Fruit fly (Drosophila melanogaster) whole organism, pupa: ENCODE measurements around the gene Fancl.

Source experiments
- CG10348 ChIP-seq: fragments of 200-800 bp; sonication (Bioruptor generic); IDR thresholded peaks from 2 replicates; pipeline ENCODE4 v1.3.6; 2022; ENCODE audit warnings: missing biosample characterization, missing genetic modification characterization
- CG14655 ChIP-seq: fragments of 200-800 bp; sonication (Bioruptor generic); optimal IDR thresholded peaks from 3 replicates; lab custom pipeline; 2017; ENCODE audit warnings: mild to moderate bottlenecking, missing biosample characterization, missing genetic modification reagents, missing genetic modification characterization
- CG17806 ChIP-seq: fragments of 200-800 bp; sonication (Bioruptor generic); optimal IDR thresholded peaks from 2 replicates; lab custom pipeline; 2018; ENCODE audit warnings: missing biosample characterization, mild to moderate bottlenecking, missing genetic modification characterization, moderate library complexity
- CG4496 ChIP-seq: fragments of 200-800 bp; sonication (Bioruptor generic); IDR thresholded peaks from 3 replicates; pipeline ENCODE4 v1.3.6; 2022; ENCODE audit warnings: missing biosample characterization, missing genetic modification characterization
- D1 ChIP-seq: fragments of 200-800 bp; sonication (Bioruptor generic); optimal IDR thresholded peaks from 2 replicates; lab custom pipeline; 2018; ENCODE audit warnings: missing biosample characterization, mild to moderate bottlenecking, missing genetic modification characterization, moderate library complexity
- EcR ChIP-seq: fragments of 200-800 bp; sonication (Bioruptor generic); optimal IDR thresholded peaks from 3 replicates; lab custom pipeline; 2019; ENCODE audit warnings: missing biosample characterization, missing genetic modification characterization, mild to moderate bottlenecking, moderate library complexity, missing genetic modification reagents
- Ets98B ChIP-seq: fragments of 200-800 bp; sonication (Bioruptor generic); IDR thresholded peaks from 2 replicates; pipeline ENCODE4 v1.3.6; 2022; ENCODE audit warnings: missing biosample characterization, missing genetic modification characterization
- Pif1A ChIP-seq: fragments of 200-800 bp; sonication (Bioruptor generic); optimal IDR thresholded peaks from 3 replicates; lab custom pipeline; 2016; ENCODE audit warnings: missing biosample characterization, missing genetic modification characterization
- Pif1B ChIP-seq: fragments of 200-800 bp; sonication (Bioruptor generic); optimal IDR thresholded peaks from 3 replicates; lab custom pipeline; 2016; ENCODE audit warnings: missing biosample characterization, missing genetic modification characterization
- Snoo ChIP-seq: fragments of 200-800 bp; sonication (Bioruptor generic); optimal IDR thresholded peaks from 3 replicates; lab custom pipeline; 2017; ENCODE audit warnings: missing biosample characterization, mild to moderate bottlenecking, missing genetic modification characterization, inconsistent platforms
- rn ChIP-seq: fragments of 200-800 bp; sonication (Bioruptor generic); IDR thresholded peaks from 2 replicates; pipeline ENCODE4 v1.3.6; 2022; ENCODE audit warnings: missing biosample characterization, missing genetic modification characterization

DNA sequence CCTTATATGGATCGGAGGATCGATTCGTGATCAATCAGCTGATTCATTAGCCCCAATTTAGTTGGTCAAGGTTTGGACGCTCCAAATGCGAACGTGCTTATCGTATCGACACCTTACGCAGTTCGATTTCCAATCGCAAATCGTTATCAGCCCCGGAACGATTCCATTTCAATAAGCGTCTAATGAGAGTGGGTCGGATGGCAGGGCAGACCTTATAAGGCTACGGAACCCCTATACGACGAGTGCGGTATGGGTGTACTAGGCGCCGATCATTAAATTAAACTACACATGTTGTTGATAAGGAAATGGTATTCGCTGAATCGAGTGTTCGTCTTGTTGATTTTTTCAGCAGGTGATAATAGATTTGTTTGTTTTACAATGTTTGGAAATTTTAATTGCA lies 16.9 kb downstream of the Fancl start:
- TF ChIP-seq CG17806: no peak
- TF ChIP-seq D1 (tag; lab: Kevin White, UChicago): no peak
- TF ChIP-seq EcR: no peak
- TF ChIP-seq Ets98B (GFP tag; lab: Robert Waterston, UW): no peak
- no peak for TF ChIP-seq CG14655 (GFP tag; lab: Kevin White, UChicago)
- TF ChIP-seq CG10348: no peak
- TF ChIP-seq Pif1B (GFP tag; lab: Kevin White, UChicago): no peak
- no peak for TF ChIP-seq CG4496
- TF ChIP-seq Snoo (tag; lab: Kevin White, UChicago): no peak
- no peak for TF ChIP-seq rn (GFP tag; lab: Robert Waterston, UW)
- TF ChIP-seq Pif1A (GFP tag; lab: Kevin White, UChicago): no peak
